Worm (Caenorhabditis elegans) whole organism, L4 larva: ENCODE data around the gene mlt-11.

Experiments
- F10B5.3 ChIP-seq: sonication (generic microtip); optimal IDR thresholded peaks from 2 replicates; lab custom pipeline; 2016; ENCODE audit warnings: mild to moderate bottlenecking, missing genetic modification characterization, missing compliant biosample characterization
- F44E2.7 ChIP-seq: fragments of 200-800 bp; sonication (Bioruptor generic); IDR thresholded peaks from 2 replicates; pipeline ENCODE4 v2.1.2; 2022; ENCODE audit warnings: missing genetic modification characterization, missing compliant biosample characterization
- R02D3.7 ChIP-seq: fragments of 150-350 bp; sonication (generic microtip); optimal IDR thresholded peaks from 3 replicates; lab custom pipeline; 2014; ENCODE audit warnings: missing biosample characterization, missing genetic modification characterization
- Y105C5A.15 ChIP-seq: fragments of 200-800 bp; sonication (Bioruptor generic); IDR thresholded peaks from 2 replicates; pipeline ENCODE4 v1.3.6; 2022; ENCODE audit warnings: missing genetic modification characterization, missing compliant biosample characterization
- Y48G9A.11 ChIP-seq: fragments of 200-800 bp; sonication (Bioruptor generic); IDR thresholded peaks from 2 replicates; pipeline ENCODE4 v1.3.6; 2022; ENCODE audit warnings: missing genetic modification reagents, missing genetic modification characterization, missing compliant biosample characterization
- Y75B8A.6 ChIP-seq: fragments of 200-800 bp; sonication (Bioruptor generic); IDR thresholded peaks from 2 replicates; pipeline ENCODE4 v1.3.6; 2022; ENCODE audit warnings: missing genetic modification reagents, missing genetic modification characterization, missing compliant biosample characterization
- ZK337.2 ChIP-seq: fragments of 200-800 bp; sonication (Bioruptor generic); IDR thresholded peaks from 2 replicates; pipeline ENCODE4 v1.3.6; 2022; ENCODE audit warnings: missing genetic modification reagents, missing genetic modification characterization, missing compliant biosample characterization
- aha-1 ChIP-seq: fragments of 150-350 bp; peaks from one replicate; lab custom pipeline; 2014; ENCODE audit warnings: missing biosample characterization, missing genetic modification characterization
- aly-2 ChIP-seq: sonication (generic microtip); optimal IDR thresholded peaks from 2 replicates; lab custom pipeline; 2018; ENCODE audit warnings: missing biosample characterization, missing genetic modification characterization
- ama-1 ChIP-seq: fragments of 150-350 bp; optimal IDR thresholded peaks from 2 replicates; lab custom pipeline; 2014; ENCODE audit warnings: inconsistent platforms, mixed read lengths
- attf-4 ChIP-seq: sonication (generic microtip); optimal IDR thresholded peaks from 3 replicates; lab custom pipeline; 2017; ENCODE audit warnings: missing biosample characterization, missing genetic modification characterization
- ceh-32 ChIP-seq: sonication (generic microtip); optimal IDR thresholded peaks from 2 replicates; lab custom pipeline; 2016; ENCODE audit warnings: mild to moderate bottlenecking, missing genetic modification characterization, missing compliant biosample characterization; ENCODE audit not compliant: poor library complexity
- ces-1 ChIP-seq: fragments of 150-350 bp; sonication (generic microtip); optimal IDR thresholded peaks from 4 replicates; lab custom pipeline; 2014; ENCODE audit warnings: missing biosample characterization, missing genetic modification reagents, missing genetic modification characterization
- daf-8 ChIP-seq: fragments of 200-800 bp; sonication (Bioruptor generic); IDR thresholded peaks from 2 replicates; pipeline ENCODE4 v1.3.6; 2022; ENCODE audit warnings: missing genetic modification characterization, missing compliant biosample characterization
- dmd-6 ChIP-seq: fragments of 200-800 bp; sonication (Bioruptor generic); IDR thresholded peaks from 2 replicates; pipeline ENCODE4 v1.3.6; 2022; ENCODE audit warnings: missing genetic modification reagents, missing genetic modification characterization, missing compliant biosample characterization
- duxl-1 ChIP-seq: sonication (generic microtip); optimal IDR thresholded peaks from 2 replicates; lab custom pipeline; 2016; ENCODE audit warnings: mild to moderate bottlenecking, missing genetic modification characterization, moderate library complexity, missing compliant biosample characterization; ENCODE audit not compliant: poor library complexity
- dve-1 ChIP-seq: sonication (generic microtip); optimal IDR thresholded peaks from 2 replicates; lab custom pipeline; 2017; ENCODE audit warnings: antibody characterized with exemption, mild to moderate bottlenecking, missing genetic modification characterization, missing compliant biosample characterization; ENCODE audit not compliant: insufficient read depth
- egl-43 ChIP-seq: fragments of 200-800 bp; sonication (Bioruptor generic); IDR thresholded peaks from 2 replicates; pipeline ENCODE4 v1.3.6; 2022; ENCODE audit warnings: missing genetic modification reagents, missing genetic modification characterization, missing compliant biosample characterization
- fos-1 ChIP-seq: fragments of 150-350 bp; optimal IDR thresholded peaks from 2 replicates; lab custom pipeline; 2014; ENCODE audit warnings: missing biosample characterization, missing genetic modification characterization
- gei-8 ChIP-seq: fragments of 200-800 bp; sonication (Bioruptor generic); optimal IDR thresholded peaks from 2 replicates; lab custom pipeline; 2018; ENCODE audit warnings: mild to moderate bottlenecking, missing genetic modification characterization, missing compliant biosample characterization
- hif-1 ChIP-seq, 2 experiments: sonication (generic microtip); optimal IDR thresholded peaks; 2 replicates each; lab custom pipeline; 2016 to 2017; ENCODE audit warnings: missing compliant biosample characterization in 2 of 2, missing genetic modification characterization in 2 of 2, missing genetic modification reagents in 2 of 2, missing genotype in 2 of 2, mild to moderate bottlenecking in 1 of 2
- hlh-11 ChIP-seq: fragments of 200-800 bp; sonication (Bioruptor generic); optimal IDR thresholded peaks from 2 replicates; lab custom pipeline; 2018; ENCODE audit warnings: mild to moderate bottlenecking, missing genetic modification characterization, missing compliant biosample characterization
- hlh-30 ChIP-seq: sonication (generic microtip); optimal IDR thresholded peaks from 2 replicates; lab custom pipeline; 2017; ENCODE audit warnings: antibody characterized with exemption, mild to moderate bottlenecking, missing genetic modification characterization, missing compliant biosample characterization; ENCODE audit not compliant: insufficient read depth
- hmg-1.1 ChIP-seq: fragments of 200-800 bp; sonication (Bioruptor generic); IDR thresholded peaks from 2 replicates; pipeline ENCODE4 v1.3.6; 2022; ENCODE audit warnings: missing genetic modification reagents, missing genetic modification characterization, missing compliant biosample characterization
- lin-13 ChIP-seq: fragments of 150-350 bp; optimal IDR thresholded peaks from 2 replicates; lab custom pipeline; 2014; ENCODE audit warnings: missing biosample characterization, missing genetic modification reagents, missing genetic modification characterization
- lin-38 ChIP-seq: fragments of 200-800 bp; sonication (Bioruptor generic); IDR thresholded peaks from 2 replicates; pipeline ENCODE4 v1.3.6; 2022; ENCODE audit warnings: missing genetic modification reagents, missing genetic modification characterization, missing compliant biosample characterization
- lin-39 ChIP-seq: fragments of 150-350 bp; optimal IDR thresholded peaks from 2 replicates; lab custom pipeline; 2014; ENCODE audit warnings: missing biosample characterization, missing genetic modification reagents, missing genetic modification characterization
- lir-3 ChIP-seq: sonication (generic microtip); optimal IDR thresholded peaks from 2 replicates; lab custom pipeline; 2016; ENCODE audit warnings: mild to moderate bottlenecking, missing genetic modification characterization, missing compliant biosample characterization
- lsy-2 ChIP-seq, 2 experiments: fragments of 150-350 bp in 1 of 2; sonication (generic microtip) in 1 of 2; optimal IDR thresholded peaks; 2 replicates each; lab custom pipeline; 2014 to 2017; ENCODE audit warnings: missing biosample characterization in 2 of 2, missing genetic modification characterization in 2 of 2
- mdl-1 ChIP-seq, 2 experiments: fragments of 150-350 bp in 1 of 2; sonication (generic microtip) in 1 of 2; optimal IDR thresholded peaks; 2 replicates each; lab custom pipeline; 2014 to 2017; ENCODE audit warnings: missing biosample characterization in 2 of 2, missing genetic modification characterization in 2 of 2
- mdt-29 ChIP-seq: fragments of 200-800 bp; sonication (Bioruptor generic); IDR thresholded peaks from 2 replicates; pipeline ENCODE4 v1.3.6; 2022; ENCODE audit warnings: missing genetic modification reagents, missing genetic modification characterization, missing compliant biosample characterization
- mxl-3 ChIP-seq: fragments of 200-800 bp; sonication (Bioruptor generic); optimal IDR thresholded peaks from 2 replicates; lab custom pipeline; 2018; ENCODE audit warnings: mild to moderate bottlenecking, missing genetic modification characterization, missing compliant biosample characterization
- nhr-10 ChIP-seq: fragments of 150-350 bp; optimal IDR thresholded peaks from 2 replicates; lab custom pipeline; 2014; ENCODE audit warnings: missing biosample characterization, missing genetic modification characterization
- nhr-11 ChIP-seq: fragments of 150-350 bp; optimal IDR thresholded peaks from 2 replicates; lab custom pipeline; 2014; ENCODE audit warnings: missing biosample characterization, missing genetic modification characterization
- nhr-237 ChIP-seq: sonication (generic microtip); optimal IDR thresholded peaks from 2 replicates; lab custom pipeline; 2017; ENCODE audit warnings: missing biosample characterization, missing genetic modification characterization
- nhr-25 ChIP-seq: sonication (generic microtip); optimal IDR thresholded peaks from 2 replicates; lab custom pipeline; 2017; ENCODE audit warnings: missing genetic modification characterization, mild to moderate bottlenecking, missing compliant biosample characterization, antibody characterized with exemption, moderate library complexity, borderline replicate concordance; ENCODE audit not compliant: insufficient read depth
- nhr-28 ChIP-seq: fragments of 150-350 bp; optimal IDR thresholded peaks from 2 replicates; lab custom pipeline; 2014; ENCODE audit warnings: missing biosample characterization, missing genetic modification characterization
- nhr-42 ChIP-seq: fragments of 200-800 bp; sonication (Bioruptor generic); IDR thresholded peaks from 2 replicates; pipeline ENCODE4 v1.3.6; 2022; ENCODE audit warnings: missing genetic modification characterization, missing compliant biosample characterization
- nhr-6 ChIP-seq: fragments of 150-350 bp; optimal IDR thresholded peaks from 2 replicates; lab custom pipeline; 2014; ENCODE audit warnings: missing biosample characterization, missing genetic modification characterization
- pqm-1 ChIP-seq: sonication (generic microtip); optimal IDR thresholded peaks from 2 replicates; lab custom pipeline; 2017; ENCODE audit warnings: missing biosample characterization, missing genetic modification characterization
- snpc-1.2 ChIP-seq: fragments of 200-800 bp; sonication (Bioruptor generic); IDR thresholded peaks from 2 replicates; pipeline ENCODE4 v1.3.6; 2022; ENCODE audit warnings: missing genetic modification reagents, missing genetic modification characterization, missing compliant biosample characterization
- spr-1 ChIP-seq: sonication (generic microtip); optimal IDR thresholded peaks from 2 replicates; lab custom pipeline; 2016; ENCODE audit warnings: mild to moderate bottlenecking, missing genetic modification characterization, missing compliant biosample characterization
- spr-3 ChIP-seq: fragments of 200-800 bp; sonication (Bioruptor generic); optimal IDR thresholded peaks from 2 replicates; lab custom pipeline; 2018; ENCODE audit warnings: mild to moderate bottlenecking, missing genetic modification characterization, missing compliant biosample characterization
- tag-97 ChIP-seq: fragments of 200-800 bp; sonication (Bioruptor generic); IDR thresholded peaks from 2 replicates; pipeline ENCODE4 v1.3.6; 2022; ENCODE audit warnings: missing genetic modification characterization, missing compliant biosample characterization
- tra-1 ChIP-seq: fragments of 200-800 bp; sonication (Bioruptor generic); IDR thresholded peaks from 2 replicates; pipeline ENCODE4 v1.3.6; 2022; ENCODE audit warnings: missing genetic modification reagents, missing genetic modification characterization, missing compliant biosample characterization
- unc-39 ChIP-seq: sonication (generic microtip); optimal IDR thresholded peaks from 2 replicates; lab custom pipeline; 2017; ENCODE audit warnings: missing biosample characterization, missing genetic modification characterization
- zip-11 ChIP-seq: fragments of 200-800 bp; sonication (Bioruptor generic); IDR thresholded peaks from 2 replicates; pipeline ENCODE4 v1.3.6; 2022; ENCODE audit warnings: missing genetic modification characterization, missing compliant biosample characterization
- ztf-11 ChIP-seq: fragments of 150-350 bp; optimal IDR thresholded peaks from 2 replicates; lab custom pipeline; 2014; ENCODE audit warnings: missing biosample characterization, missing genetic modification characterization

mlt-11 gene

DNA sequence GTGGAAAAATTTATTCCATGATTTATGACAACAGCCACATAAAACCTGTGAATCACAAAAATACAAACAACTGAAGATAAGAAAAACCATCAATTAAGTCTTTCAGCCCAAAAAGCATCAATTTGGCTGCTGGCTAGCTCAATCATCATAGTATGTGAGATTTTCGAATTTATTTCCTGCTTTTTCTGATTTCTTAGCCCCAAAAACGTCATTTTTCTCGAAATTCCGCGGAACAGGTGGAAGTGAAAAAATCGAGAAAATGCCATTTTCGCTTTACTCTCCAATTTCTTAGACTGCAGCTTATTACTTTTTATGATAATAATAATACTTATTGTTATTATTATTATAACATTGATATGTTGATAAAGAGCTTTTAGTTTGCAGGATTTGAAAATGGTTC, 25.1 kb upstream of the mlt-11 start, which contains the start of gene srxa-15:
TSS of gene srxa-15 (plus strand) at position 301 of the 400 bp plus-strand sequence.
- TF ChIP-seq mdl-1 (tag; optimal IDR thresholded peaks at IDR 0.05; lab: Kevin White, UChicago) (no peak), aha-1 (tag; lab: Kevin White, UChicago) (no peak), zip-11 (GFP tag; lab: Robert Waterston, UW) (no peak), mdt-29 (no peak), duxl-1 (tag; lab: Kevin White, UChicago) (no peak), nhr-42 (GFP tag; lab: Robert Waterston, UW) (no peak)
- TF ChIP-seq, all 104 proteins: peak for 0

DNA sequence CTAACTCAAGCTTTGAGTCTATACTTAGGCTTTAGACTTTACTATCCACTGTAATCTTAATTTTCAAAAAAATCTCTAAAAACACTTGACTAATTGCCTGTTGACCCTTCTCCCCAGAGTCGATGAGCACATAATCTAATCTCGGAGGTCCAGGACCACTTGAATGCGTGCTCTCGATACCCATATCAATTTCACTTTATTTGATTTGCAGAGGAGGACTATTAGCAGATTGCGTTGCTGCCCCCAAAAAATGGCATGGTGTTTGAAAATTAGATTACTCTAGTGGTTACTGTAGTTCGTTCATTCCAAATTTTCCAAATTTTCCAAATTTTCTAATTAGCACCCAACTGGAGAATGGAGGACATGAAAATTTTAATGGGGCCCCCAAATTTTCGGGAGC, 21.5 kb upstream of the mlt-11 start:
- TF ChIP-seq dmd-6 (GFP tag; lab: Robert Waterston, UW) (no peak), F10B5.3 (no peak), unc-39 (tag; lab: Kevin White, UChicago) (no peak), aha-1 (tag; lab: Kevin White, UChicago) (no peak), ceh-32 (tag; lab: Kevin White, UChicago) (no peak)
- TF ChIP-seq, all 104 proteins: peak for 0

DNA sequence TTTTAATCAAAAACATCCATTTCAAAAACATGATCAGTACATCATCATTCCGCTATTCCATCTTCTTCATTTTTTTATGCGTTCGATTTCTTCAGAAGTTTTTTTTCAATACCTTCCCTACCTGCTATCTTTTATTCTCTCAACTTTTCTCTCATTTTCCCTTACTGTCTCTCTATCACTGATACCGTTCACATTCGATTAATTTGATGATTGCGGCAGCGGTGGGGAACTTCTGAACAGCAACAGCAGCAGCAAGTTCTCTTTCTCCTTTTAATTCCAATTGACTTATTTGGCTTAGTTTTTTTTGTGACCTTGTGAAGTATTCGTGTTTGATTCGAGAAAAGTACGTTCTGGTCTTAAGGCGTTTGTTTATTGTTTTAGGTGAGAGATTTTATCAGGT, 18.1 kb upstream of the mlt-11 start:
- TF ChIP-seq Y75B8A.6 (GFP tag; lab: Robert Waterston, UW): no peak
- no peak for TF ChIP-seq F44E2.7 (GFP tag; lab: Robert Waterston, UW)
- no peak for TF ChIP-seq aha-1 (tag; lab: Kevin White, UChicago)
- TF ChIP-seq ama-1 (lab: Kevin White, UChicago): no peak
- no peak for TF ChIP-seq lin-39 (tag; lab: Kevin White, UChicago)
- no peak for TF ChIP-seq nhr-25 (tag; lab: Kevin White, UChicago)
- TF ChIP-seq nhr-237: no peak
- peak; percentile 31 for TF ChIP-seq hlh-11 (tag; lab: Kevin White, UChicago)
- no peak for TF ChIP-seq ztf-11 (tag; lab: Kevin White, UChicago)
- no peak for TF ChIP-seq tag-97 (GFP tag; lab: Robert Waterston, UW)
- TF ChIP-seq ZK337.2 (GFP tag; lab: Robert Waterston, UW): no peak
- TF ChIP-seq ceh-32 (tag; lab: Kevin White, UChicago): no peak
- TF ChIP-seq nhr-28: peak; percentile 68
- TF ChIP-seq tra-1 (GFP tag; lab: Robert Waterston, UW): no peak
- peak; percentile 19 for TF ChIP-seq hlh-30 (tag; lab: Kevin White, UChicago)
- TF ChIP-seq lsy-2 (tag; optimal IDR thresholded peaks at IDR 0.05; lab: Kevin White, UChicago): no peak
- no peak for TF ChIP-seq fos-1
- TF ChIP-seq pqm-1: no peak
- TF ChIP-seq lin-13 (GFP tag; lab: Kevin White, UChicago): no peak
- no peak for TF ChIP-seq mdl-1 (tag; optimal IDR thresholded peaks at IDR 0.05; lab: Kevin White, UChicago)
- no peak for TF ChIP-seq egl-43 (GFP tag; lab: Robert Waterston, UW)
- TF ChIP-seq R02D3.7 (tag; lab: Kevin White, UChicago): no peak
- no peak for TF ChIP-seq ces-1 (GFP tag; lab: Kevin White, UChicago)
- TF ChIP-seq daf-8 (GFP tag; lab: Robert Waterston, UW): no peak
- no peak for TF ChIP-seq dve-1 (tag; lab: Kevin White, UChicago)
- TF ChIP-seq lin-38 (GFP tag; lab: Robert Waterston, UW): no peak
- no peak for TF ChIP-seq unc-39 (tag; lab: Kevin White, UChicago)
- no peak for TF ChIP-seq lir-3
- no peak for TF ChIP-seq snpc-1.2 (GFP tag; lab: Robert Waterston, UW)
- TF ChIP-seq aly-2 (tag; lab: Kevin White, UChicago): no peak
- peak; percentile 7 for TF ChIP-seq mxl-3 (GFP tag; lab: Kevin White, UChicago)
- TF ChIP-seq nhr-11 (tag; lab: Kevin White, UChicago): no peak
- TF ChIP-seq Y48G9A.11 (GFP tag; lab: Robert Waterston, UW): no peak
- TF ChIP-seq nhr-10: no peak
- no peak for TF ChIP-seq Y105C5A.15
- TF ChIP-seq spr-3 (GFP tag; lab: Kevin White, UChicago): no peak
- TF ChIP-seq dmd-6 (GFP tag; lab: Robert Waterston, UW): no peak
- no peak for TF ChIP-seq gei-8 (GFP tag; lab: Kevin White, UChicago)
- TF ChIP-seq hif-1 (tag; optimal IDR thresholded peaks at IDR 0.05; lab: Kevin White, UChicago): no peak
- peak; percentile 22; the same call in 1 of the 2 replicates for TF ChIP-seq hmg-1.1 (GFP tag; lab: Robert Waterston, UW)
- no peak for TF ChIP-seq spr-1 (tag; lab: Kevin White, UChicago)
- no peak for TF ChIP-seq nhr-6 (tag; lab: Kevin White, UChicago)
- TF ChIP-seq attf-4 (tag; lab: Kevin White, UChicago): no peak
